Fruit fly (Drosophila melanogaster) whole organism, prepupa: Measurements from ENCODE around the gene pyd.

ENCODE experiments used
- CG10631 ChIP-seq: fragments of 200-800 bp; sonication (Bioruptor generic); optimal IDR thresholded peaks from 2 replicates; lab custom pipeline; 2016; ENCODE audit warnings: missing biosample characterization, missing genetic modification characterization
- CG10669 ChIP-seq: fragments of 200-800 bp; sonication (Bioruptor generic); optimal IDR thresholded peaks from 3 replicates; lab custom pipeline; 2018; ENCODE audit warnings: missing biosample characterization, mild to moderate bottlenecking, missing genetic modification characterization, moderate library complexity
- CG11902 ChIP-seq: fragments of 200-800 bp; sonication (Bioruptor generic); optimal IDR thresholded peaks from 3 replicates; lab custom pipeline; 2016; ENCODE audit warnings: missing biosample characterization, missing genetic modification characterization
- CG15336 ChIP-seq: fragments of 200-800 bp; sonication (Bioruptor generic); IDR thresholded peaks from 2 replicates; pipeline ENCODE4 v1.3.6; 2022; ENCODE audit warnings: missing biosample characterization, missing genetic modification characterization
- CG1621 ChIP-seq: fragments of 200-800 bp; sonication (Bioruptor generic); optimal IDR thresholded peaks from 3 replicates; lab custom pipeline; 2018; ENCODE audit warnings: missing biosample characterization, mild to moderate bottlenecking, missing genetic modification characterization
- CG16779 ChIP-seq: fragments of 200-800 bp; sonication (Bioruptor generic); optimal IDR thresholded peaks from 3 replicates; lab custom pipeline; 2017; ENCODE audit warnings: missing biosample characterization, mild to moderate bottlenecking, missing genetic modification characterization
- CG3032 ChIP-seq: fragments of 200-800 bp; optimal IDR thresholded peaks from 2 replicates; lab custom pipeline; 2019; ENCODE audit warnings: missing biosample characterization, mild to moderate bottlenecking, missing genetic modification characterization, moderate library complexity
- CG31627 ChIP-seq: fragments of 200-800 bp; sonication (Bioruptor generic); optimal IDR thresholded peaks from 3 replicates; lab custom pipeline; 2016; ENCODE audit warnings: missing biosample characterization, missing genetic modification characterization
- CG32006 ChIP-seq: fragments of 200-800 bp; sonication (Bioruptor generic); optimal IDR thresholded peaks from 3 replicates; lab custom pipeline; 2017; ENCODE audit warnings: missing biosample characterization, mild to moderate bottlenecking, missing genetic modification characterization
- CG34406 ChIP-seq: fragments of 200-800 bp; sonication (Bioruptor generic); optimal IDR thresholded peaks from 3 replicates; lab custom pipeline; 2016; ENCODE audit warnings: missing biosample characterization, missing genetic modification characterization
- CG3919 ChIP-seq: fragments of 200-800 bp; sonication (Bioruptor generic); optimal IDR thresholded peaks from 3 replicates; lab custom pipeline; 2016; ENCODE audit warnings: missing biosample characterization, missing genetic modification characterization
- CG4318 ChIP-seq: fragments of 200-800 bp; sonication (Bioruptor generic); optimal IDR thresholded peaks from 3 replicates; lab custom pipeline; 2017; ENCODE audit warnings: missing biosample characterization, mild to moderate bottlenecking, missing genetic modification characterization
- CG6163 ChIP-seq: fragments of 200-800 bp; sonication (Bioruptor generic); IDR thresholded peaks from 3 replicates; pipeline ENCODE4 v1.3.6; 2022; ENCODE audit warnings: missing biosample characterization, missing genetic modification characterization
- CG6276 ChIP-seq: fragments of 200-800 bp; sonication (Bioruptor generic); optimal IDR thresholded peaks from 2 replicates; lab custom pipeline; 2017; ENCODE audit warnings: missing biosample characterization, mild to moderate bottlenecking, missing genetic modification characterization
- CG6854 ChIP-seq: fragments of 200-800 bp; sonication (Bioruptor generic); optimal IDR thresholded peaks from 2 replicates; lab custom pipeline; 2017; ENCODE audit warnings: missing biosample characterization, mild to moderate bottlenecking, missing genetic modification characterization
- CG8119 ChIP-seq: fragments of 200-800 bp; sonication (Bioruptor generic); IDR thresholded peaks from 3 replicates; pipeline ENCODE4 v1.3.6; 2022; ENCODE audit warnings: missing biosample characterization, missing genetic modification characterization
- CG8319 ChIP-seq: fragments of 200-800 bp; sonication (Bioruptor generic); optimal IDR thresholded peaks from 3 replicates; lab custom pipeline; 2016; ENCODE audit warnings: missing biosample characterization, missing genetic modification characterization
- CG8632 ChIP-seq: fragments of 200-800 bp; sonication (Bioruptor generic); optimal IDR thresholded peaks from 3 replicates; lab custom pipeline; 2016; ENCODE audit warnings: missing biosample characterization, missing genetic modification characterization
- Eip75B ChIP-seq: fragments of 200-800 bp; sonication (Bioruptor generic); optimal IDR thresholded peaks from 3 replicates; lab custom pipeline; 2016; ENCODE audit warnings: missing biosample characterization, missing genetic modification characterization
- Eip78C ChIP-seq: fragments of 200-800 bp; sonication (Bioruptor generic); peaks from one replicate; lab custom pipeline; 2016; ENCODE audit warnings: missing biosample characterization, missing genetic modification characterization
- Eip93F ChIP-seq: fragments of 200-800 bp; sonication (Bioruptor generic); optimal IDR thresholded peaks from 2 replicates; lab custom pipeline; 2016; ENCODE audit warnings: missing biosample characterization, mild to moderate bottlenecking, missing genetic modification characterization
- Ets21C ChIP-seq: fragments of 200-800 bp; sonication (Bioruptor generic); optimal IDR thresholded peaks from 3 replicates; lab custom pipeline; 2016; ENCODE audit warnings: missing biosample characterization, missing genetic modification characterization
- Ets96B ChIP-seq: fragments of 200-800 bp; optimal IDR thresholded peaks from 2 replicates; lab custom pipeline; 2019; ENCODE audit warnings: missing biosample characterization, mild to moderate bottlenecking, missing genetic modification characterization, moderate library complexity
- Gug ChIP-seq: fragments of 200-800 bp; sonication (Bioruptor generic); IDR thresholded peaks from 2 replicates; pipeline ENCODE4 v1.3.6; 2022; ENCODE audit warnings: missing biosample characterization, missing genetic modification characterization
- Hr39 ChIP-seq: fragments of 200-800 bp; sonication (Bioruptor generic); optimal IDR thresholded peaks from 2 replicates; lab custom pipeline; 2016; ENCODE audit warnings: missing biosample characterization, missing genetic modification characterization
- Hr4 ChIP-seq: fragments of 200-800 bp; sonication (Bioruptor generic); optimal IDR thresholded peaks from 3 replicates; lab custom pipeline; 2016; ENCODE audit warnings: missing biosample characterization, missing genetic modification characterization
- Lpt ChIP-seq: fragments of 200-800 bp; sonication (Bioruptor generic); optimal IDR thresholded peaks from 3 replicates; lab custom pipeline; 2016; ENCODE audit warnings: missing biosample characterization, missing genetic modification characterization
- Met ChIP-seq: fragments of 200-800 bp; sonication (Bioruptor generic); optimal IDR thresholded peaks from 3 replicates; lab custom pipeline; 2016; ENCODE audit warnings: missing biosample characterization, missing genetic modification characterization
- OdsH ChIP-seq: fragments of 200-800 bp; sonication (Bioruptor generic); optimal IDR thresholded peaks from 3 replicates; lab custom pipeline; 2016; ENCODE audit warnings: missing biosample characterization, missing genetic modification characterization
- Smox ChIP-seq: fragments of 200-800 bp; sonication (Bioruptor generic); optimal IDR thresholded peaks from 3 replicates; lab custom pipeline; 2016; ENCODE audit warnings: missing biosample characterization, missing genetic modification characterization
- Sox102F ChIP-seq: fragments of 200-800 bp; sonication (Bioruptor generic); optimal IDR thresholded peaks from 2 replicates; lab custom pipeline; 2016; ENCODE audit warnings: missing biosample characterization, mild to moderate bottlenecking, missing genetic modification characterization
- Sox14 ChIP-seq: fragments of 200-800 bp; sonication (Bioruptor generic); optimal IDR thresholded peaks from 3 replicates; lab custom pipeline; 2016; ENCODE audit warnings: missing biosample characterization, missing genetic modification characterization
- achi ChIP-seq: fragments of 200-800 bp; sonication (Bioruptor generic); optimal IDR thresholded peaks from 3 replicates; lab custom pipeline; 2016; ENCODE audit warnings: missing biosample characterization, missing genetic modification characterization
- acj6 ChIP-seq: fragments of 200-800 bp; sonication (Bioruptor generic); optimal IDR thresholded peaks from 3 replicates; lab custom pipeline; 2016; ENCODE audit warnings: missing biosample characterization, missing genetic modification characterization
- dac ChIP-seq: fragments of 200-800 bp; sonication (Bioruptor generic); optimal IDR thresholded peaks from 2 replicates; lab custom pipeline; 2017; ENCODE audit warnings: missing biosample characterization, mild to moderate bottlenecking, missing genetic modification characterization
- dsx ChIP-seq: fragments of 200-800 bp; optimal IDR thresholded peaks from 3 replicates; lab custom pipeline; 2019; ENCODE audit warnings: missing biosample characterization, mild to moderate bottlenecking, missing genetic modification characterization, moderate library complexity; ENCODE audit not compliant: poor library complexity, severe bottlenecking
- eg ChIP-seq: fragments of 200-800 bp; sonication (Bioruptor generic); IDR thresholded peaks from 3 replicates; pipeline ENCODE4 v1.3.6; 2022; ENCODE audit warnings: missing biosample characterization, missing genetic modification characterization
- esn ChIP-seq: fragments of 200-800 bp; sonication (Bioruptor generic); optimal IDR thresholded peaks from 2 replicates; lab custom pipeline; 2016; ENCODE audit warnings: missing biosample characterization, mild to moderate bottlenecking, missing genetic modification characterization, moderate library complexity
- lz ChIP-seq: fragments of 200-800 bp; sonication (Bioruptor generic); optimal IDR thresholded peaks from 3 replicates; lab custom pipeline; 2016; ENCODE audit warnings: missing biosample characterization, missing genetic modification characterization
- net ChIP-seq: fragments of 200-800 bp; sonication (Bioruptor generic); optimal IDR thresholded peaks from 3 replicates; lab custom pipeline; 2016; ENCODE audit warnings: missing biosample characterization, missing genetic modification characterization
- salr ChIP-seq, 2 experiments: fragments of 200-800 bp; sonication (Bioruptor generic); optimal IDR thresholded peaks; 3 replicates each; lab custom pipeline; 2016 to 2018; ENCODE audit warnings: missing biosample characterization in 2 of 2, missing genetic modification characterization in 2 of 2, mild to moderate bottlenecking in 1 of 2
- spab ChIP-seq: fragments of 200-800 bp; sonication (Bioruptor generic); optimal IDR thresholded peaks from 2 replicates; lab custom pipeline; 2017; ENCODE audit warnings: missing biosample characterization, mild to moderate bottlenecking, missing genetic modification characterization, missing genetic modification reagents
- svp ChIP-seq: fragments of 200-800 bp; sonication (Bioruptor generic); peaks from one replicate; lab custom pipeline; 2016; ENCODE audit warnings: missing biosample characterization, missing genetic modification characterization
- topi ChIP-seq: fragments of 200-800 bp; sonication (Bioruptor generic); optimal IDR thresholded peaks from 3 replicates; lab custom pipeline; 2016; ENCODE audit warnings: missing biosample characterization, missing genetic modification characterization

The pyd gene

DNA sequence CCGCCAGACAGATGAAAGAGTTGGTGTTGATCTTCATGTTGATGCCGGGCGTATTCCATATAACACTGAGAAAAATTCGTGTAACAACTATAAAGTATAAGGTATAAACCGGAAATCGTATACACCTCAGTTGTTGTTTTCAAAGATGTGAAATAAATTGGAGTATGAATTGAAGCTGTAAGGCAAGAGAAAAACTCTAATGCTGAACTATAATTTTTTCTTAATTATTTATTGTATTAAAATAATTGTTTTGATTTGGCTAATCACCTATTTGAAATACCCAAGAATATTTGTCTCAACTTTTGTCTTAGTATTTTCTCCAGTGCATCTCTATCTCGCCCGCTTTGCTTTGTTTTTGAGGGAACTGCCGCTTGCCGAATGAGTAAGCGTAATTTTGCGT lies 28.6 kb upstream of the pyd start:
- peak; percentile 22 for TF ChIP-seq CG11902 (GFP tag; lab: Kevin White, UChicago)
- no peak for TF ChIP-seq Hr39
- TF ChIP-seq Eip75B, result no peak
- no peak for TF ChIP-seq CG8319
- TF ChIP-seq CG3032 (tag; lab: Kevin White, UChicago), result no peak
- peak; percentile 38 for TF ChIP-seq esn (GFP tag; lab: Kevin White, UChicago)
- no peak for TF ChIP-seq Ets96B (tag; lab: Kevin White, UChicago)
- peak; percentile 4 for TF ChIP-seq Sox102F (GFP tag; lab: Kevin White, UChicago)
- TF ChIP-seq dac, result peak; percentile 7
- TF ChIP-seq achi, result peak; percentile 56
- TF ChIP-seq CG16779 (tag; lab: Kevin White, UChicago), result no peak
- peak; percentile 62 for TF ChIP-seq CG8119 (GFP tag; lab: Robert Waterston, UW)
- no peak for TF ChIP-seq lz (GFP tag; lab: Kevin White, UChicago)
- TF ChIP-seq CG32006 (GFP tag; lab: Kevin White, UChicago), result peak; percentile 79
- TF ChIP-seq topi, result peak; percentile 37
- TF ChIP-seq Ets21C, result no peak
- no peak for TF ChIP-seq spab (GFP tag; lab: Kevin White, UChicago)
- TF ChIP-seq CG15336 (GFP tag; lab: Robert Waterston, UW), result peak; percentile 82
- peak; percentile 6 for TF ChIP-seq Lpt (GFP tag; lab: Kevin White, UChicago)
- TF ChIP-seq acj6 (GFP tag; lab: Kevin White, UChicago), result peak; percentile 31
- peak; percentile 29; the same call in 1 of the 3 replicates for TF ChIP-seq eg (GFP tag; lab: Robert Waterston, UW)
- peak; percentile 29 for TF ChIP-seq net
- TF ChIP-seq CG10669 (GFP tag; lab: Kevin White, UChicago), result no peak
- peak; percentile 16 for TF ChIP-seq CG8632 (GFP tag; lab: Kevin White, UChicago)
- TF ChIP-seq OdsH (GFP tag; lab: Kevin White, UChicago), result peak; percentile 47
- no peak for TF ChIP-seq CG6854 (GFP tag; lab: Kevin White, UChicago)
- TF ChIP-seq CG1621, result no peak
- TF ChIP-seq svp (GFP tag; lab: Kevin White, UChicago), result peak; percentile 56
- TF ChIP-seq Smox (GFP tag; lab: Kevin White, UChicago), result peak; percentile 32
- no peak for TF ChIP-seq Eip93F (GFP tag; lab: Kevin White, UChicago)
- TF ChIP-seq CG34406 (GFP tag; lab: Kevin White, UChicago), result peak; percentile 26
- peak; percentile 67 for TF ChIP-seq Hr4
- peak; percentile 24 for TF ChIP-seq CG10631 (GFP tag; lab: Kevin White, UChicago)
- TF ChIP-seq Eip78C (GFP tag; lab: Kevin White, UChicago), result peak; percentile 65
- TF ChIP-seq salr (GFP tag; optimal IDR thresholded peaks at IDR 0.05; lab: Kevin White, UChicago), result peak in 1 of 2 experiments; percentile 15
- TF ChIP-seq CG31627 (GFP tag; lab: Kevin White, UChicago), result peak; percentile 17
- TF ChIP-seq Sox14, result no peak
- no peak for TF ChIP-seq dsx (GFP tag; lab: Kevin White, UChicago)
- peak; percentile 53 for TF ChIP-seq CG4318 (GFP tag; lab: Kevin White, UChicago)
- peak; percentile 23 for TF ChIP-seq CG3919
- peak; percentile 43; the same call in 1 of the 3 replicates for TF ChIP-seq CG6163 (GFP tag; lab: Robert Waterston, UW)
- TF ChIP-seq Gug (GFP tag; lab: Robert Waterston, UW), result 0 out of 2 replicates have a peak, but pooled peaks have one; percentile 13
- peak; percentile 41 for TF ChIP-seq Met
- peak; percentile 36 for TF ChIP-seq CG6276 (GFP tag; lab: Kevin White, UChicago)
- TF ChIP-seq, all 60 proteins: peak for 29
